Worm (Caenorhabditis elegans) whole organism, late embryonic: ENCODE data around the gene cyn-7.

ENCODE experiments used
- C38D4.7 ChIP-seq: fragments of 200-800 bp; sonication (Bioruptor generic); optimal IDR thresholded peaks from 2 replicates; lab custom pipeline; 2018; ENCODE audit warnings: mild to moderate bottlenecking, missing genetic modification characterization, moderate library complexity, missing compliant biosample characterization
- F13H6.1 ChIP-seq: sonication (generic microtip); optimal IDR thresholded peaks from 2 replicates; lab custom pipeline; 2016; ENCODE audit warnings: missing genetic modification characterization, missing compliant biosample characterization
- T23F11.4 ChIP-seq: fragments of 200-800 bp; sonication (Bioruptor generic); optimal IDR thresholded peaks from 2 replicates; lab custom pipeline; 2018; ENCODE audit warnings: mild to moderate bottlenecking, missing genetic modification characterization, missing compliant biosample characterization
- Y22D7AL.16 ChIP-seq: sonication (generic microtip); optimal IDR thresholded peaks from 2 replicates; lab custom pipeline; 2016; ENCODE audit warnings: missing genetic modification characterization, missing compliant biosample characterization
- ahr-1 ChIP-seq: sonication (generic microtip); optimal IDR thresholded peaks from 2 replicates; lab custom pipeline; 2016; ENCODE audit warnings: missing genetic modification characterization, missing compliant biosample characterization
- ceh-18 ChIP-seq: sonication (generic microtip); optimal IDR thresholded peaks from 2 replicates; lab custom pipeline; 2016; ENCODE audit warnings: missing genetic modification characterization, missing compliant biosample characterization
- ceh-19 ChIP-seq: fragments of 200-800 bp; sonication (Bioruptor generic); optimal IDR thresholded peaks from 2 replicates; lab custom pipeline; 2018; ENCODE audit warnings: mild to moderate bottlenecking, missing genetic modification characterization, missing compliant biosample characterization
- ceh-30 ChIP-seq: fragments of 150-350 bp; optimal IDR thresholded peaks from 2 replicates; lab custom pipeline; 2014; ENCODE audit warnings: missing biosample characterization, missing genetic modification characterization
- ceh-31 ChIP-seq: sonication (generic microtip); optimal IDR thresholded peaks from 2 replicates; lab custom pipeline; 2016; ENCODE audit warnings: missing genetic modification characterization, missing compliant biosample characterization
- ceh-9 ChIP-seq: sonication (generic microtip); optimal IDR thresholded peaks from 2 replicates; lab custom pipeline; 2016; ENCODE audit warnings: mild to moderate bottlenecking, missing genetic modification characterization, inconsistent platforms, missing compliant biosample characterization
- dmd-4 ChIP-seq: sonication (generic microtip); optimal IDR thresholded peaks from 2 replicates; lab custom pipeline; 2016; ENCODE audit warnings: borderline replicate concordance, missing genetic modification characterization, missing compliant biosample characterization
- elt-2 ChIP-seq: sonication (generic microtip); optimal IDR thresholded peaks from 2 replicates; lab custom pipeline; 2016; ENCODE audit warnings: missing genetic modification reagents, missing genetic modification characterization, missing compliant biosample characterization
- elt-4 ChIP-seq: sonication (generic microtip); optimal IDR thresholded peaks from 2 replicates; lab custom pipeline; 2016; ENCODE audit warnings: missing genetic modification characterization, missing compliant biosample characterization
- fax-1 ChIP-seq: sonication (generic microtip); optimal IDR thresholded peaks from 2 replicates; lab custom pipeline; 2016; ENCODE audit warnings: missing genotype, missing genetic modification characterization, missing compliant biosample characterization
- fkh-6 ChIP-seq: sonication (generic microtip); optimal IDR thresholded peaks from 2 replicates; lab custom pipeline; 2016; ENCODE audit warnings: missing genetic modification characterization, missing compliant biosample characterization
- gmeb-2 ChIP-seq: sonication (generic microtip); optimal IDR thresholded peaks from 2 replicates; lab custom pipeline; 2016; ENCODE audit warnings: missing genetic modification characterization, inconsistent platforms, missing compliant biosample characterization
- hlh-13 ChIP-seq: fragments of 200-800 bp; sonication (Bioruptor generic); optimal IDR thresholded peaks from 2 replicates; lab custom pipeline; 2018; ENCODE audit warnings: mild to moderate bottlenecking, missing genetic modification characterization, missing compliant biosample characterization
- hlh-15 ChIP-seq: sonication (generic microtip); optimal IDR thresholded peaks from 2 replicates; lab custom pipeline; 2016; ENCODE audit warnings: missing genetic modification characterization, missing compliant biosample characterization
- hlh-30 ChIP-seq: sonication (generic microtip); optimal IDR thresholded peaks from 2 replicates; lab custom pipeline; 2017; ENCODE audit warnings: antibody characterized with exemption, missing genetic modification characterization, missing compliant biosample characterization; ENCODE audit not compliant: insufficient read depth
- hlh-6 ChIP-seq: sonication (generic microtip); optimal IDR thresholded peaks from 2 replicates; lab custom pipeline; 2016; ENCODE audit warnings: missing genotype, missing genetic modification characterization, missing compliant biosample characterization
- madf-2 ChIP-seq: sonication (generic microtip); optimal IDR thresholded peaks from 2 replicates; lab custom pipeline; 2017; ENCODE audit warnings: missing genetic modification characterization, missing compliant biosample characterization
- nhr-232 ChIP-seq: sonication (generic microtip); optimal IDR thresholded peaks from 2 replicates; lab custom pipeline; 2016; ENCODE audit warnings: missing genetic modification characterization, missing compliant biosample characterization
- npax-4 ChIP-seq: sonication (generic microtip); optimal IDR thresholded peaks from 2 replicates; lab custom pipeline; 2016; ENCODE audit warnings: missing genetic modification characterization, missing compliant biosample characterization
- odd-2 ChIP-seq: sonication (generic microtip); optimal IDR thresholded peaks from 2 replicates; lab custom pipeline; 2017; ENCODE audit warnings: antibody characterized with exemption, mild to moderate bottlenecking, missing genetic modification characterization, missing compliant biosample characterization
- pag-3 ChIP-seq: sonication (generic microtip); optimal IDR thresholded peaks from 2 replicates; lab custom pipeline; 2016; ENCODE audit warnings: missing compliant biosample characterization, missing genetic modification characterization, borderline replicate concordance
- pax-1 ChIP-seq: fragments of 150-350 bp; optimal IDR thresholded peaks from 2 replicates; lab custom pipeline; 2014; ENCODE audit warnings: missing biosample characterization, missing genetic modification characterization
- pha-2 ChIP-seq: sonication (generic microtip); optimal IDR thresholded peaks from 2 replicates; lab custom pipeline; 2017; ENCODE audit warnings: mild to moderate bottlenecking, missing genetic modification characterization, missing compliant biosample characterization
- pros-1 ChIP-seq: fragments of 150-350 bp; optimal IDR thresholded peaks from 2 replicates; lab custom pipeline; 2014; ENCODE audit warnings: missing biosample characterization, missing genetic modification reagents, missing genetic modification characterization
- rnt-1 ChIP-seq: sonication (generic microtip); optimal IDR thresholded peaks from 2 replicates; lab custom pipeline; 2016; ENCODE audit warnings: missing genetic modification characterization, missing compliant biosample characterization
- sdc-2 ChIP-seq: sonication (generic microtip); optimal IDR thresholded peaks from 2 replicates; lab custom pipeline; 2016; ENCODE audit warnings: missing genotype, missing genetic modification characterization, missing compliant biosample characterization
- sox-2 ChIP-seq: fragments of 200-800 bp; sonication (Bioruptor generic); IDR thresholded peaks from 2 replicates; pipeline ENCODE4 v1.3.6; 2022; ENCODE audit warnings: missing genetic modification reagents, missing genetic modification characterization, missing compliant biosample characterization
- sox-4 ChIP-seq: sonication (generic microtip); optimal IDR thresholded peaks from 2 replicates; lab custom pipeline; 2017; ENCODE audit warnings: mild to moderate bottlenecking, missing genetic modification characterization, inconsistent platforms, missing compliant biosample characterization
- syd-9 ChIP-seq: sonication (generic microtip); optimal IDR thresholded peaks from 2 replicates; lab custom pipeline; 2016; ENCODE audit warnings: mild to moderate bottlenecking, missing genetic modification characterization, moderate library complexity, missing compliant biosample characterization
- tbx-2 ChIP-seq: sonication (generic microtip); optimal IDR thresholded peaks from 2 replicates; lab custom pipeline; 2016; ENCODE audit warnings: missing genetic modification characterization, missing compliant biosample characterization
- tbx-7 ChIP-seq: sonication (generic microtip); optimal IDR thresholded peaks from 2 replicates; lab custom pipeline; 2016; ENCODE audit warnings: missing genotype, missing genetic modification characterization, missing compliant biosample characterization
- unc-42 ChIP-seq: sonication (generic microtip); optimal IDR thresholded peaks from 2 replicates; lab custom pipeline; 2016; ENCODE audit warnings: missing genotype, missing genetic modification characterization, missing compliant biosample characterization
- unc-55 ChIP-seq: sonication (generic microtip); optimal IDR thresholded peaks from 2 replicates; lab custom pipeline; 2017; ENCODE audit warnings: missing biosample characterization, missing genetic modification reagents, missing genetic modification characterization
- zip-5 ChIP-seq: sonication (generic microtip); optimal IDR thresholded peaks from 2 replicates; lab custom pipeline; 2016; ENCODE audit warnings: missing genetic modification characterization, missing compliant biosample characterization
- ztf-16 ChIP-seq: sonication (generic microtip); optimal IDR thresholded peaks from 2 replicates; lab custom pipeline; 2017; ENCODE audit warnings: missing genetic modification characterization, missing compliant biosample characterization

cyn-7 gene

DNA sequence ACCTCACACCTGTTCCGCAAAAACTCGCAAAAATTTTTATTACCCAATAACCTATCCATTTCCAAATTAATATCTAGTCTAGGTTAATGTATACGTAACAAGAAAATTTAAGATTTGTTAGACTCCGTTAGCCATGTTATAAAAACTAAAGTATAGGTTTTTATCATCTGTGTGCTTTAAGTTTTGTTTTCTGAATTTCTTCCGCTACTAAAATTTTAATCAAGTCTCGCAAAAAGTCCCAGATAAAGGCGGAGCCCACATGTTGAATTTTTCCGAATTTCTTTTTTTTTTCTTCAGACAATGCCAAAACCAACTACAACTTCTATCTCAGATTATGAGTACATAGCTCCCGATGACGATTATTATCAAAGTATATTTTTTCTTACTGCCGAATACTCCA is 45.0 kb upstream of the cyn-7 start, which contains the start of gene srw-13:
Gene srw-13 (plus strand): TSS at position 301 of the 400 bp plus-strand sequence.
- TF ChIP-seq nhr-232 (no peak), ceh-9 (tag; lab: Kevin White, UChicago) (no peak), tbx-2 (tag; lab: Kevin White, UChicago) (no peak), hlh-15 (tag; lab: Kevin White, UChicago) (no peak), pax-1 (tag; lab: Kevin White, UChicago) (no peak), pha-2 (tag; lab: Kevin White, UChicago) (no peak), hlh-13 (GFP tag; lab: Kevin White, UChicago) (no peak)

ce11 chrV:15230243-15230642 is 43.1 kb upstream of the cyn-7 start, which contains the start of gene srw-15:
TSS of gene srw-15 (plus strand) at chrV:15230543.
- TF ChIP-seq F13H6.1 (tag; lab: Kevin White, UChicago) (no peak), Y22D7AL.16 (no peak), elt-4 (tag; lab: Kevin White, UChicago) (no peak)
- TF ChIP-seq, all 69 proteins: peak for 0

- TF ChIP-seq dmd-4: no peak
- no peak for TF ChIP-seq gmeb-2
- no peak for TF ChIP-seq elt-4 (tag; lab: Kevin White, UChicago)
- no peak for TF ChIP-seq pag-3
- TF ChIP-seq ahr-1: no peak
- TF ChIP-seq elt-2: peak; percentile 95
These were observed 39.0 kb upstream of the cyn-7 start for ce11 chrV:15226206-15226605.

DNA sequence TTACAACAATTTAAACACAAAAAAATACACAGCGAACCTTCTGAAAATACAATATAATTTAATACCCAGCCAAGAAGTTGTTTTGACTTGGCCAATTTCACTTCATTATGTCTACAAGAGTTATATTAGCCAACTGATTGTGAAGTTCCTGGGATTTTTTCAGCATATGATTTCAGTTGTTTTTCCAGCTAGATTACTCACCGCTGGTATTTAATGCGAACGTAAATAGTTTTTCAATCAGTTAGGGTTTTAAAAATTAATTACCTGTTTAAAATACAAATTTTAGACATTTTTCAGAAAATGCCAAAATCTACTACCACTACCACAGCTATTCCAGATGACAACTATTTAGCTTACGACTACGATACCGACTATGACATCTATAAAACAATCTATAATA is 38.5 kb upstream of the cyn-7 start, which contains the start of gene srw-14:
Gene srw-14 (plus strand): TSS at position 301 of the 400 bp plus-strand sequence.
- no peak for TF ChIP-seq ztf-16 (tag; lab: Kevin White, UChicago)
- TF ChIP-seq unc-55 (GFP tag; lab: Kevin White, UChicago): no peak
- TF ChIP-seq unc-42 (tag; lab: Kevin White, UChicago): no peak
- no peak for TF ChIP-seq madf-2
- no peak for TF ChIP-seq nhr-232
- TF ChIP-seq T23F11.4: no peak
- TF ChIP-seq syd-9 (tag; lab: Kevin White, UChicago): no peak
- TF ChIP-seq Y22D7AL.16: no peak
- no peak for TF ChIP-seq hlh-15 (tag; lab: Kevin White, UChicago)

ce11 chrV:15223668-15224067 is 36.5 kb upstream of the cyn-7 start, which contains the start of gene srw-24:
TSS of gene srw-24 (plus strand) at chrV:15223968.
- no peak for TF ChIP-seq syd-9 (tag; lab: Kevin White, UChicago)
- no peak for TF ChIP-seq ahr-1
- TF ChIP-seq sox-4 (tag; lab: Kevin White, UChicago): no peak
- TF ChIP-seq ceh-18 (tag; lab: Kevin White, UChicago): no peak
- no peak for TF ChIP-seq fax-1 (tag; lab: Kevin White, UChicago)
- TF ChIP-seq ceh-9 (tag; lab: Kevin White, UChicago): no peak
- no peak for TF ChIP-seq unc-42 (tag; lab: Kevin White, UChicago)
- no peak for TF ChIP-seq hlh-30
- TF ChIP-seq C38D4.7 (GFP tag; lab: Kevin White, UChicago): no peak
- TF ChIP-seq Y22D7AL.16: no peak
- TF ChIP-seq sox-2 (GFP tag; lab: Robert Waterston, UW): no peak
- no peak for TF ChIP-seq hlh-6 (tag; lab: Kevin White, UChicago)
- no peak for TF ChIP-seq pros-1 (tag; lab: Kevin White, UChicago)

ce11 chrV:15221330-15221729 is 34.2 kb upstream of the cyn-7 start, which contains the start of gene irld-25:
TSS of gene irld-25 (plus strand) at chrV:15221630.
- TF ChIP-seq ceh-19 (GFP tag; lab: Kevin White, UChicago) (no peak), madf-2 (no peak), rnt-1 (no peak), ztf-16 (tag; lab: Kevin White, UChicago) (no peak), pax-1 (tag; lab: Kevin White, UChicago) (no peak), zip-5 (no peak), ceh-30 (no peak), sdc-2 (tag; lab: Kevin White, UChicago) (no peak), fkh-6 (tag; lab: Kevin White, UChicago) (no peak), odd-2 (tag; lab: Kevin White, UChicago) (no peak), ceh-18 (tag; lab: Kevin White, UChicago) (no peak), ceh-31 (tag; lab: Kevin White, UChicago) (no peak), tbx-7 (tag; lab: Kevin White, UChicago) (no peak), npax-4 (tag; lab: Kevin White, UChicago) (no peak)
- TF ChIP-seq, all 69 proteins: peak for 0
